Worm (Caenorhabditis elegans) whole organism, L1 larva: Measurements from ENCODE around the gene otpl-1.

Experiments used
- F16B12.6 ChIP-seq: fragments of 150-350 bp; optimal IDR thresholded peaks from 2 replicates; lab custom pipeline; 2014; ENCODE audit warnings: missing biosample characterization, missing genetic modification characterization
- Y116A8C.19 ChIP-seq: sonication (generic microtip); optimal IDR thresholded peaks from 2 replicates; lab custom pipeline; 2016; ENCODE audit warnings: missing compliant biosample characterization, missing genetic modification characterization, borderline replicate concordance
- aha-1 ChIP-seq: fragments of 150-350 bp; optimal IDR thresholded peaks from 2 replicates; lab custom pipeline; 2014; ENCODE audit warnings: missing biosample characterization, missing genetic modification characterization
- alr-1 ChIP-seq: fragments of 200-800 bp; sonication (Bioruptor generic); optimal IDR thresholded peaks from 2 replicates; lab custom pipeline; 2018; ENCODE audit warnings: borderline replicate concordance, mild to moderate bottlenecking, missing genetic modification characterization, missing compliant biosample characterization
- aly-2 ChIP-seq: fragments of 150-350 bp; optimal IDR thresholded peaks from 2 replicates; lab custom pipeline; 2014; ENCODE audit warnings: missing biosample characterization, missing genetic modification characterization
- ama-1 ChIP-seq: fragments of 150-350 bp; optimal IDR thresholded peaks from 2 replicates; lab custom pipeline; 2014
- blmp-1 ChIP-seq: fragments of 150-350 bp; optimal IDR thresholded peaks from 2 replicates; lab custom pipeline; 2014; ENCODE audit warnings: missing biosample characterization, missing genetic modification characterization
- ceh-63 ChIP-seq: fragments of 200-800 bp; sonication (Bioruptor generic); optimal IDR thresholded peaks from 2 replicates; lab custom pipeline; 2018; ENCODE audit warnings: mild to moderate bottlenecking, missing genetic modification characterization, missing compliant biosample characterization
- ceh-8 ChIP-seq: fragments of 200-800 bp; sonication (Bioruptor generic); optimal IDR thresholded peaks from 2 replicates; lab custom pipeline; 2018; ENCODE audit warnings: mild to moderate bottlenecking, missing genetic modification characterization, moderate library complexity, missing compliant biosample characterization
- ceh-82 ChIP-seq, 3 experiments: fragments of 150-350 bp in 1 of 3; sonication (generic microtip) in 2 of 3; optimal IDR thresholded peaks; 2 replicates each; lab custom pipeline; 2014 to 2017; ENCODE audit warnings: missing biosample characterization in 3 of 3, missing genetic modification characterization in 3 of 3
- ces-1 ChIP-seq: fragments of 150-350 bp; optimal IDR thresholded peaks from 2 replicates; lab custom pipeline; 2014; ENCODE audit warnings: missing biosample characterization, missing genetic modification reagents, missing genetic modification characterization
- dsc-1 ChIP-seq: sonication (generic microtip); optimal IDR thresholded peaks from 2 replicates; lab custom pipeline; 2016; ENCODE audit warnings: mild to moderate bottlenecking, missing genetic modification characterization, missing compliant biosample characterization
- efl-1 ChIP-seq, 4 experiments: fragments of 150-350 bp; optimal IDR thresholded peaks in 3 of 4; peaks in 1 of 4; 1 replicate in 1 of 4; 2 replicates in 3 of 4; lab custom pipeline; 2014; ENCODE audit warnings: missing biosample characterization in 2 of 4, missing genetic modification characterization in 2 of 4, missing genetic modification reagents in 2 of 4
- egl-27 ChIP-seq, 2 experiments: fragments of 150-350 bp in 1 of 2; sonication (generic microtip); optimal IDR thresholded peaks; 3 replicates each; lab custom pipeline; 2017 to 2018; ENCODE audit warnings: missing biosample characterization in 2 of 2, missing genetic modification characterization in 2 of 2, missing genetic modification reagents in 2 of 2
- elt-2 ChIP-seq: sonication (generic microtip); optimal IDR thresholded peaks from 2 replicates; lab custom pipeline; 2016; ENCODE audit warnings: missing genetic modification characterization, mild to moderate bottlenecking, inconsistent platforms, missing compliant biosample characterization, missing genetic modification reagents
- elt-3 ChIP-seq, 6 experiments: fragments of 150-350 bp in 1 of 6; sonication (generic microtip); optimal IDR thresholded peaks; 2 replicates each; lab custom pipeline; 2017 to 2018; ENCODE audit warnings: missing biosample characterization in 6 of 6, missing genetic modification characterization in 6 of 6, inconsistent platforms in 1 of 6
- fkh-10 ChIP-seq: sonication (generic microtip); optimal IDR thresholded peaks from 2 replicates; lab custom pipeline; 2017; ENCODE audit warnings: missing biosample characterization, missing genetic modification reagents, missing genetic modification characterization
- fkh-4 ChIP-seq: sonication (generic microtip); optimal IDR thresholded peaks from 2 replicates; lab custom pipeline; 2016; ENCODE audit warnings: missing compliant biosample characterization, missing genetic modification characterization, borderline replicate concordance
- fkh-8 ChIP-seq: sonication (generic microtip); optimal IDR thresholded peaks from 2 replicates; lab custom pipeline; 2016; ENCODE audit warnings: mild to moderate bottlenecking, missing genetic modification characterization, missing compliant biosample characterization
- hlh-17 ChIP-seq: fragments of 200-800 bp; sonication (Bioruptor generic); optimal IDR thresholded peaks from 2 replicates; lab custom pipeline; 2018; ENCODE audit warnings: missing genetic modification characterization, mild to moderate bottlenecking, missing compliant biosample characterization, moderate library complexity, borderline replicate concordance
- hlh-4 ChIP-seq: sonication (generic microtip); optimal IDR thresholded peaks from 2 replicates; lab custom pipeline; 2016; ENCODE audit warnings: mild to moderate bottlenecking, missing genetic modification characterization, missing compliant biosample characterization
- irx-1 ChIP-seq: sonication (generic microtip); optimal IDR thresholded peaks from 2 replicates; lab custom pipeline; 2016; ENCODE audit warnings: missing genetic modification characterization, missing compliant biosample characterization
- jun-1 ChIP-seq: fragments of 150-350 bp; optimal IDR thresholded peaks from 2 replicates; lab custom pipeline; 2014; ENCODE audit warnings: missing biosample characterization, missing genetic modification reagents, missing genetic modification characterization
- lin-13 ChIP-seq: fragments of 150-350 bp; optimal IDR thresholded peaks from 2 replicates; lab custom pipeline; 2014; ENCODE audit warnings: missing biosample characterization, missing genetic modification reagents, missing genetic modification characterization
- lin-14 ChIP-seq: fragments of 200-800 bp; sonication (Bioruptor generic); optimal IDR thresholded peaks from 2 replicates; lab custom pipeline; 2018; ENCODE audit warnings: mild to moderate bottlenecking, missing genetic modification characterization, moderate library complexity, missing compliant biosample characterization
- lin-15B ChIP-seq: fragments of 150-350 bp; sonication (generic microtip); optimal IDR thresholded peaks from 3 replicates; lab custom pipeline; 2014; ENCODE audit warnings: missing biosample characterization, missing genetic modification characterization
- lin-35 ChIP-seq, 2 experiments: fragments of 150-350 bp; optimal IDR thresholded peaks; 2 replicates each; lab custom pipeline; 2014; ENCODE audit warnings: missing biosample characterization in 2 of 2, missing genetic modification characterization in 2 of 2, missing genetic modification reagents in 2 of 2
- lin-39 ChIP-seq: fragments of 150-350 bp; optimal IDR thresholded peaks from 2 replicates; lab custom pipeline; 2014; ENCODE audit warnings: missing biosample characterization, missing genetic modification reagents, missing genetic modification characterization
- lir-3 ChIP-seq: sonication (generic microtip); optimal IDR thresholded peaks from 2 replicates; lab custom pipeline; 2016; ENCODE audit warnings: mild to moderate bottlenecking, missing genetic modification characterization, moderate library complexity, missing compliant biosample characterization; ENCODE audit not compliant: poor library complexity
- lsy-2 ChIP-seq, 2 experiments: fragments of 150-350 bp; optimal IDR thresholded peaks; 2 replicates each; lab custom pipeline; 2014; ENCODE audit warnings: missing biosample characterization in 2 of 2, missing genetic modification characterization in 2 of 2
- mef-2 ChIP-seq: fragments of 150-350 bp; optimal IDR thresholded peaks from 2 replicates; lab custom pipeline; 2014; ENCODE audit warnings: missing biosample characterization, missing genetic modification characterization
- nhr-11 ChIP-seq: fragments of 150-350 bp; optimal IDR thresholded peaks from 2 replicates; lab custom pipeline; 2014; ENCODE audit warnings: missing biosample characterization, missing genetic modification characterization
- nhr-20 ChIP-seq: sonication (generic microtip); optimal IDR thresholded peaks from 2 replicates; lab custom pipeline; 2016; ENCODE audit warnings: mild to moderate bottlenecking, missing genetic modification characterization, missing compliant biosample characterization
- nhr-237 ChIP-seq: fragments of 150-350 bp; optimal IDR thresholded peaks from 2 replicates; lab custom pipeline; 2014; ENCODE audit warnings: missing biosample characterization, missing genetic modification characterization
- nhr-28 ChIP-seq: fragments of 150-350 bp; optimal IDR thresholded peaks from 2 replicates; lab custom pipeline; 2014; ENCODE audit warnings: missing biosample characterization, missing genetic modification characterization
- nhr-47 ChIP-seq: sonication (generic microtip); optimal IDR thresholded peaks from 2 replicates; lab custom pipeline; 2016; ENCODE audit warnings: mild to moderate bottlenecking, missing genetic modification characterization, moderate library complexity, missing compliant biosample characterization
- nhr-76 ChIP-seq: sonication (generic microtip); optimal IDR thresholded peaks from 2 replicates; lab custom pipeline; 2017; ENCODE audit warnings: missing biosample characterization, missing genetic modification characterization
- nhr-77 ChIP-seq: fragments of 150-350 bp; optimal IDR thresholded peaks from 2 replicates; lab custom pipeline; 2014; ENCODE audit warnings: missing biosample characterization, missing genetic modification characterization
- nhr-90 ChIP-seq: sonication (generic microtip); optimal IDR thresholded peaks from 2 replicates; lab custom pipeline; 2016; ENCODE audit warnings: mild to moderate bottlenecking, missing genetic modification characterization, missing compliant biosample characterization; ENCODE audit not compliant: poor library complexity
- pag-3 ChIP-seq: sonication (generic microtip); optimal IDR thresholded peaks from 2 replicates; lab custom pipeline; 2017; ENCODE audit warnings: missing genetic modification characterization, mild to moderate bottlenecking, missing compliant biosample characterization, antibody characterized with exemption, borderline replicate concordance; ENCODE audit not compliant: insufficient read depth
- pqm-1 ChIP-seq: sonication (generic microtip); optimal IDR thresholded peaks from 3 replicates; lab custom pipeline; 2017; ENCODE audit warnings: missing biosample characterization, missing genetic modification characterization
- rnt-1 ChIP-seq: sonication (generic microtip); optimal IDR thresholded peaks from 2 replicates; lab custom pipeline; 2016; ENCODE audit warnings: mild to moderate bottlenecking, missing genetic modification characterization, moderate library complexity, missing compliant biosample characterization
- skn-1 ChIP-seq: fragments of 150-350 bp; optimal IDR thresholded peaks from 2 replicates; lab custom pipeline; 2014; ENCODE audit warnings: missing biosample characterization, missing genetic modification characterization
- sox-4 ChIP-seq: sonication (generic microtip); optimal IDR thresholded peaks from 2 replicates; lab custom pipeline; 2016; ENCODE audit warnings: missing genetic modification characterization, missing compliant biosample characterization
- sptf-1 ChIP-seq: fragments of 150-350 bp; optimal IDR thresholded peaks from 2 replicates; lab custom pipeline; 2014; ENCODE audit warnings: missing biosample characterization, missing genetic modification characterization
- swsn-7 ChIP-seq: sonication (generic microtip); optimal IDR thresholded peaks from 2 replicates; lab custom pipeline; 2016; ENCODE audit warnings: missing genetic modification characterization, missing compliant biosample characterization
- tlp-1 ChIP-seq: fragments of 150-350 bp; optimal IDR thresholded peaks from 2 replicates; lab custom pipeline; 2014; ENCODE audit warnings: missing biosample characterization, missing genetic modification characterization
- unc-130 ChIP-seq: fragments of 150-350 bp; optimal IDR thresholded peaks from 2 replicates; lab custom pipeline; 2017; ENCODE audit warnings: missing biosample characterization, missing genetic modification characterization, inconsistent platforms
- unc-62 ChIP-seq: fragments of 150-350 bp; optimal IDR thresholded peaks from 2 replicates; lab custom pipeline; 2014; ENCODE audit warnings: missing biosample characterization, missing genetic modification reagents, missing genetic modification characterization
- unc-86 ChIP-seq: sonication (generic microtip); optimal IDR thresholded peaks from 2 replicates; lab custom pipeline; 2016; ENCODE audit warnings: missing genetic modification characterization, missing compliant biosample characterization
- vab-15 ChIP-seq: sonication (generic microtip); optimal IDR thresholded peaks from 2 replicates; lab custom pipeline; 2017; ENCODE audit warnings: missing genotype, mild to moderate bottlenecking, missing genetic modification characterization, missing compliant biosample characterization
- xbp-1 ChIP-seq: sonication (generic microtip); optimal IDR thresholded peaks from 2 replicates; lab custom pipeline; 2016; ENCODE audit warnings: missing genetic modification characterization, missing compliant biosample characterization
- zag-1 ChIP-seq: fragments of 150-350 bp; optimal IDR thresholded peaks from 2 replicates; lab custom pipeline; 2014; ENCODE audit warnings: missing biosample characterization, missing genetic modification characterization

otpl-1 gene

ce11 chrIV:3524584-3525020 lies 44.2 kb upstream of the otpl-1 start (continued):
- TF ChIP-seq lsy-2 (tag; optimal IDR thresholded peaks at IDR 0.05; lab: Kevin White, UChicago) (peak; percentile 39 to 66), ceh-8 (GFP tag; lab: Kevin White, UChicago) (peak; percentile 41), efl-1 (optimal IDR thresholded peaks at IDR 0.05; lab: Kevin White, UChicago) (peak; percentile 32 to 49), efl-1 (GFP tag; optimal IDR thresholded peaks at IDR 0.05 in 1 of 2; lab: Kevin White, UChicago) (peak; percentile 37 to 92), lin-35 (GFP tag; optimal IDR thresholded peaks at IDR 0.05; lab: Kevin White, UChicago) (peak; percentile 28 to 66), elt-3 (tag; optimal IDR thresholded peaks at IDR 0.05; lab: Kevin White, UChicago) (no peak), dsc-1 (tag; lab: Kevin White, UChicago) (peak; percentile 50), elt-2 (tag; lab: Kevin White, UChicago) (no peak), nhr-20 (tag; lab: Kevin White, UChicago) (peak; percentile 61), nhr-11 (tag; lab: Kevin White, UChicago) (no peak), ama-1 (no peak), egl-27 (tag; optimal IDR thresholded peaks at IDR 0.05; lab: Kevin White, UChicago) (no peak), aha-1 (tag; lab: Kevin White, UChicago) (no peak), fkh-10 (GFP tag; lab: Kevin White, UChicago) (no peak), blmp-1 (tag; lab: Kevin White, UChicago) (no peak), rnt-1 (peak; percentile 72), pqm-1 (no peak), hlh-17 (GFP tag; lab: Kevin White, UChicago) (no peak), lin-14 (GFP tag; lab: Kevin White, UChicago) (no peak), Y116A8C.19 (tag; lab: Kevin White, UChicago) (no peak), nhr-237 (tag; lab: Kevin White, UChicago) (no peak), nhr-47 (tag; lab: Kevin White, UChicago) (peak; percentile 81), swsn-7 (tag; lab: Kevin White, UChicago) (peak; percentile 66), ceh-82 (tag; optimal IDR thresholded peaks at IDR 0.05; lab: Kevin White, UChicago) (peak in 2 of 3 experiments; percentile 30 to 44), fkh-8 (peak; percentile 64), aly-2 (tag; lab: Kevin White, UChicago) (peak; percentile 53), unc-62 (GFP tag; lab: Kevin White, UChicago) (no peak), mef-2 (no peak), unc-130 (tag; lab: Kevin White, UChicago) (peak; percentile 59), nhr-77 (peak; percentile 4), sox-4 (tag; lab: Kevin White, UChicago) (no peak), skn-1 (tag; lab: Kevin White, UChicago) (peak; percentile 0), pag-3 (no peak), zag-1 (tag; lab: Kevin White, UChicago) (no peak), nhr-90 (tag; lab: Kevin White, UChicago) (peak; percentile 72), ceh-63 (GFP tag; lab: Kevin White, UChicago) (no peak), vab-15 (tag; lab: Kevin White, UChicago) (no peak), sptf-1 (tag; lab: Kevin White, UChicago) (no peak), alr-1 (no peak), fkh-4 (no peak), hlh-4 (no peak), lir-3 (tag; lab: Kevin White, UChicago) (no peak), jun-1 (tag; lab: Kevin White, UChicago) (peak; percentile 23), nhr-76 (tag; lab: Kevin White, UChicago) (no peak), lin-39 (no peak), lin-15B (tag; lab: Kevin White, UChicago) (no peak), tlp-1 (tag; lab: Kevin White, UChicago) (no peak), lin-13 (GFP tag; lab: Kevin White, UChicago) (peak; percentile 16), F16B12.6 (tag; lab: Kevin White, UChicago) (no peak), ces-1 (no peak), xbp-1 (peak; percentile 38), nhr-28 (tag; lab: Kevin White, UChicago) (no peak), unc-86 (peak; percentile 14), irx-1 (tag; lab: Kevin White, UChicago) (peak; percentile 30)
